Fruit fly (Drosophila melanogaster) whole organism, embryonic: ENCODE data around the gene Cpr30B.

Source experiments
- BEAF-32 ChIP-seq: fragments of 200-800 bp; sonication (Bioruptor generic); optimal IDR thresholded peaks from 3 replicates; lab custom pipeline; 2017; ENCODE audit warnings: missing biosample characterization, missing genetic modification characterization, mild to moderate bottlenecking, moderate library complexity, missing genetic modification reagents
- CG10147 ChIP-seq: fragments of 200-800 bp; sonication (Bioruptor generic); optimal IDR thresholded peaks from 2 replicates; lab custom pipeline; 2019; ENCODE audit warnings: missing biosample characterization, mild to moderate bottlenecking, missing genetic modification characterization, moderate library complexity
- CG10543 ChIP-seq: fragments of 200-800 bp; sonication (Bioruptor generic); optimal IDR thresholded peaks from 3 replicates; lab custom pipeline; 2017; ENCODE audit warnings: missing biosample characterization, mild to moderate bottlenecking, missing genetic modification characterization, moderate library complexity
- CG14441 ChIP-seq: fragments of 200-800 bp; sonication (Bioruptor generic); IDR thresholded peaks from 2 replicates; pipeline ENCODE4 v1.3.6; 2022; ENCODE audit warnings: missing biosample characterization, missing genetic modification characterization
- CG15696 ChIP-seq: fragments of 200-800 bp; sonication (Bioruptor generic); optimal IDR thresholded peaks from 2 replicates; lab custom pipeline; 2019; ENCODE audit warnings: missing biosample characterization, mild to moderate bottlenecking, missing genetic modification characterization, moderate library complexity
- CG17186 ChIP-seq: fragments of 200-800 bp; sonication (Bioruptor generic); optimal IDR thresholded peaks from 3 replicates; lab custom pipeline; 2017; ENCODE audit warnings: missing biosample characterization, missing genetic modification reagents, missing genetic modification characterization
- CG17802 ChIP-seq: fragments of 200-800 bp; sonication (Bioruptor generic); optimal IDR thresholded peaks from 2 replicates; lab custom pipeline; 2018; ENCODE audit warnings: missing biosample characterization, mild to moderate bottlenecking, missing genetic modification characterization, moderate library complexity
- CG17912 ChIP-seq: fragments of 200-800 bp; sonication (Bioruptor generic); optimal IDR thresholded peaks from 2 replicates; lab custom pipeline; 2018; ENCODE audit warnings: missing biosample characterization, mild to moderate bottlenecking, missing genetic modification characterization
- CG2129 ChIP-seq: fragments of 200-800 bp; sonication (Bioruptor generic); IDR thresholded peaks from 2 replicates; pipeline ENCODE4 v1.3.6; 2022; ENCODE audit warnings: missing biosample characterization, missing genetic modification characterization; ENCODE audit not compliant: partially characterized antibody
- CG30020 ChIP-seq: fragments of 200-800 bp; optimal IDR thresholded peaks from 2 replicates; lab custom pipeline; 2019; ENCODE audit warnings: missing biosample characterization, mild to moderate bottlenecking, missing genetic modification characterization, moderate library complexity
- CG43689 ChIP-seq: fragments of 200-800 bp; sonication (Bioruptor generic); IDR thresholded peaks from 2 replicates; pipeline ENCODE4 v1.3.6; 2022; ENCODE audit warnings: missing biosample characterization, missing genetic modification characterization
- CG5245 ChIP-seq: fragments of 200-800 bp; sonication (Bioruptor generic); optimal IDR thresholded peaks from 3 replicates; lab custom pipeline; 2016; ENCODE audit warnings: missing biosample characterization, missing genetic modification characterization
- CG7745 ChIP-seq: fragments of 200-800 bp; sonication (Bioruptor generic); optimal IDR thresholded peaks from 2 replicates; lab custom pipeline; 2018; ENCODE audit warnings: missing biosample characterization, mild to moderate bottlenecking, missing genetic modification characterization, moderate library complexity
- CG9215 ChIP-seq: fragments of 200-800 bp; sonication (Bioruptor generic); IDR thresholded peaks from 2 replicates; pipeline ENCODE4 v1.3.6; 2022; ENCODE audit warnings: missing biosample characterization, missing genetic modification characterization
- CG9609 ChIP-seq: fragments of 200-800 bp; sonication (Bioruptor generic); optimal IDR thresholded peaks from 3 replicates; lab custom pipeline; 2016; ENCODE audit warnings: missing biosample characterization, missing genetic modification characterization
- CG9817 ChIP-seq: fragments of 200-800 bp; sonication (Bioruptor generic); optimal IDR thresholded peaks from 2 replicates; lab custom pipeline; 2018; ENCODE audit warnings: missing biosample characterization, mild to moderate bottlenecking, missing genetic modification characterization, moderate library complexity
- D19A ChIP-seq: fragments of 200-800 bp; optimal IDR thresholded peaks from 3 replicates; lab custom pipeline; 2019; ENCODE audit warnings: missing biosample characterization, mild to moderate bottlenecking, missing genetic modification characterization, moderate library complexity
- Drgx ChIP-seq: fragments of 200-800 bp; sonication (Bioruptor generic); IDR thresholded peaks from 2 replicates; pipeline ENCODE4 v1.3.6; 2022; ENCODE audit warnings: missing biosample characterization, missing genetic modification characterization
- E2f2 ChIP-seq: fragments of 200-800 bp; sonication (Bioruptor generic); IDR thresholded peaks from 2 replicates; pipeline ENCODE4 v1.3.6; 2022; ENCODE audit warnings: missing biosample characterization, missing genetic modification characterization
- Hr3 ChIP-seq: fragments of 200-800 bp; sonication (Bioruptor generic); optimal IDR thresholded peaks from 3 replicates; lab custom pipeline; 2016; ENCODE audit warnings: missing biosample characterization, missing genetic modification characterization
- Lpt ChIP-seq: fragments of >200 bp; optimal IDR thresholded peaks from 2 replicates; lab custom pipeline; 2018; ENCODE audit warnings: missing biosample characterization, missing genetic modification characterization
- MESR4 ChIP-seq: fragments of 200-800 bp; sonication (Bioruptor generic); optimal IDR thresholded peaks from 2 replicates; lab custom pipeline; 2018; ENCODE audit warnings: missing biosample characterization, mild to moderate bottlenecking, missing genetic modification characterization, moderate library complexity
- Max ChIP-seq: fragments of 200-800 bp; sonication (Bioruptor generic); optimal IDR thresholded peaks from 2 replicates; lab custom pipeline; 2016; ENCODE audit warnings: missing biosample characterization, mild to moderate bottlenecking, missing genetic modification characterization
- Opbp ChIP-seq: fragments of 200-800 bp; sonication (Bioruptor generic); IDR thresholded peaks from 3 replicates; pipeline ENCODE4 v1.3.6; 2022; ENCODE audit warnings: missing biosample characterization, missing genetic modification characterization; ENCODE audit not compliant: partially characterized antibody
- Optix ChIP-seq: fragments of 200-800 bp; sonication (Bioruptor generic); IDR thresholded peaks from 3 replicates; pipeline ENCODE4 v1.3.6; 2022; ENCODE audit warnings: missing biosample characterization, missing genetic modification characterization
- Ptx1 ChIP-seq: fragments of 200-800 bp; sonication (Bioruptor generic); IDR thresholded peaks from 2 replicates; pipeline ENCODE4 v1.3.6; 2022; ENCODE audit warnings: missing biosample characterization, missing genetic modification characterization
- Side ChIP-seq: fragments of 200-800 bp; sonication (Bioruptor generic); optimal IDR thresholded peaks from 2 replicates; lab custom pipeline; 2016; ENCODE audit warnings: missing biosample characterization, missing genetic modification characterization
- amos ChIP-seq: fragments of 200-800 bp; sonication (Bioruptor generic); IDR thresholded peaks from 2 replicates; pipeline ENCODE4 v1.3.6; 2022; ENCODE audit warnings: missing biosample characterization, missing genetic modification characterization; ENCODE audit not compliant: partially characterized antibody
- btn ChIP-seq: fragments of 200-800 bp; sonication (Bioruptor generic); optimal IDR thresholded peaks from 2 replicates; lab custom pipeline; 2016; ENCODE audit warnings: missing biosample characterization, missing genetic modification characterization
- cas ChIP-seq: fragments of 200-800 bp; sonication (Bioruptor generic); IDR thresholded peaks from 2 replicates; pipeline ENCODE4 v1.3.6; 2022; ENCODE audit warnings: missing biosample characterization, missing genetic modification characterization
- da ChIP-seq: fragments of 200-800 bp; sonication (Bioruptor generic); optimal IDR thresholded peaks from 2 replicates; lab custom pipeline; 2016; ENCODE audit warnings: missing biosample characterization, missing genetic modification characterization
- dan ChIP-seq: fragments of 200-800 bp; sonication (Bioruptor generic); IDR thresholded peaks from 2 replicates; pipeline ENCODE4 v1.3.6; 2022; ENCODE audit warnings: missing biosample characterization, missing genetic modification characterization
- dati ChIP-seq: fragments of 200-800 bp; sonication (Bioruptor generic); IDR thresholded peaks from 2 replicates; pipeline ENCODE4 v1.3.6; 2022; ENCODE audit warnings: missing biosample characterization, missing genetic modification characterization
- esg ChIP-seq: fragments of 200-800 bp; sonication (Bioruptor generic); conservative IDR thresholded peaks from 2 replicates; pipeline ENCODE4 v1.3.6; 2022; ENCODE audit warnings: missing biosample characterization, missing genetic modification characterization
- eve ChIP-seq, 2 experiments: fragments of >200 bp; optimal IDR thresholded peaks; 2 replicates each; lab custom pipeline; 2017; ENCODE audit warnings: missing biosample characterization in 2 of 2, missing genetic modification characterization in 2 of 2
- gcm ChIP-seq: fragments of 200-800 bp; sonication (Bioruptor generic); optimal IDR thresholded peaks from 2 replicates; lab custom pipeline; 2019; ENCODE audit warnings: missing biosample characterization, mild to moderate bottlenecking, missing genetic modification characterization, moderate library complexity
- grau ChIP-seq: fragments of 200-800 bp; optimal IDR thresholded peaks from 3 replicates; lab custom pipeline; 2019; ENCODE audit warnings: missing biosample characterization, mild to moderate bottlenecking, missing genetic modification characterization, moderate library complexity
- grn ChIP-seq: fragments of 200-800 bp; sonication (Bioruptor generic); optimal IDR thresholded peaks from 3 replicates; lab custom pipeline; 2017; ENCODE audit warnings: missing biosample characterization, missing genetic modification characterization
- gsb ChIP-seq: fragments of 200-800 bp; sonication (Bioruptor generic); IDR thresholded peaks from 2 replicates; pipeline ENCODE4 v1.3.6; 2022; ENCODE audit warnings: missing biosample characterization, missing genetic modification characterization
- hb ChIP-seq: fragments of 200-800 bp; sonication (Bioruptor generic); IDR thresholded peaks from 3 replicates; pipeline ENCODE4 v1.3.6; 2022; ENCODE audit warnings: missing biosample characterization, missing genetic modification characterization; ENCODE audit not compliant: partially characterized antibody
- her ChIP-seq: fragments of 200-800 bp; sonication (Bioruptor generic); optimal IDR thresholded peaks from 2 replicates; lab custom pipeline; 2016; ENCODE audit warnings: missing biosample characterization, missing genetic modification characterization
- kah ChIP-seq: fragments of 200-800 bp; sonication (Bioruptor generic); optimal IDR thresholded peaks from 2 replicates; lab custom pipeline; 2018; ENCODE audit warnings: missing biosample characterization, mild to moderate bottlenecking, missing genetic modification characterization
- mirr ChIP-seq: fragments of 200-800 bp; sonication (Bioruptor generic); optimal IDR thresholded peaks from 3 replicates; lab custom pipeline; 2018; ENCODE audit warnings: missing biosample characterization, mild to moderate bottlenecking, missing genetic modification characterization
- otp ChIP-seq: fragments of 200-800 bp; sonication (Bioruptor generic); IDR thresholded peaks from 3 replicates; pipeline ENCODE4, ENCODE4 v1.3.6; 2022; ENCODE audit warnings: missing biosample characterization, missing genetic modification characterization
- psq ChIP-seq: fragments of 200-800 bp; sonication (Bioruptor generic); optimal IDR thresholded peaks from 2 replicates; lab custom pipeline; 2017; ENCODE audit warnings: missing biosample characterization, missing genetic modification characterization
- sc ChIP-seq, 3 experiments: fragments of >200 bp in 2 of 3; fragments of 200-800 bp in 1 of 3; sonication (Bioruptor generic) in 1 of 3; optimal IDR thresholded peaks; 2 replicates in 2 of 3; 3 replicates in 1 of 3; lab custom pipeline; 2017; ENCODE audit warnings: mild to moderate bottlenecking in 1 of 3, missing biosample characterization in 1 of 3, missing genetic modification characterization in 1 of 3, missing genetic modification reagents in 1 of 3
- slp2 ChIP-seq: fragments of 200-800 bp; sonication (Bioruptor generic); optimal IDR thresholded peaks from 2 replicates; lab custom pipeline; 2016; ENCODE audit warnings: missing biosample characterization, missing genetic modification characterization
- sna ChIP-seq: fragments of 200-800 bp; sonication (Bioruptor generic); IDR thresholded peaks from 2 replicates; pipeline ENCODE4 v1.3.6; 2022; ENCODE audit warnings: missing biosample characterization, missing genetic modification characterization; ENCODE audit not compliant: partially characterized antibody
- sob ChIP-seq: fragments of 200-800 bp; sonication (Bioruptor generic); IDR thresholded peaks from 2 replicates; pipeline ENCODE4 v1.3.6; 2022; ENCODE audit warnings: missing biosample characterization, missing genetic modification characterization
- tin ChIP-seq: fragments of 200-800 bp; sonication (Bioruptor generic); optimal IDR thresholded peaks from 3 replicates; lab custom pipeline; 2016; ENCODE audit warnings: missing biosample characterization, missing genetic modification characterization

Gene Cpr30B

DNA sequence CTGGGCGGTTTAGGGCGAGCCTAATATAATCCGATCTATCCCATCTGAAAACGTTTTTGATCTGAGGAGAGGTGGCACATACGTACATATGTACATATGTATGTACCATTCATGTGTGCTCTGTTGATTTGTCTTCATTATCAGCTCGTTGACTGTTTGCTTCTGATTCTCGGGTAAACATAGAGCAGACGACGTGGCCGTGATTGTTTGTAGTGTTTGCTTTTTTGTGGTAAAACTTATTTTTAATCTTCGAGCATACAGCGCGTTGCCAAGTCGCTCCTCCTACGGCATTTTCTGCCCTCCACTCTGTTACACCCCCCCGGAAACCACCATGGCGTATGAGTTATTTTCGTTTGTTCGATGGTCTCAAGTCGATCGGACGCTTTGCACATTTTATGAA lies 17.0 kb upstream of the Cpr30B start (continued):
- peak; percentile 37 for TF ChIP-seq tin (GFP tag; lab: Kevin White, UChicago)
- TF ChIP-seq sna (GFP tag; lab: Robert Waterston, UW): no peak
- peak; percentile 75 for TF ChIP-seq kah (GFP tag; lab: Kevin White, UChicago)
- TF ChIP-seq D19A (tag; lab: Kevin White, UChicago): peak; percentile 74
- no peak for TF ChIP-seq esg (GFP tag; lab: Robert Waterston, UW)
- TF ChIP-seq CG10543: peak; percentile 98
- peak; percentile 71 for TF ChIP-seq slp2 (GFP tag; lab: Kevin White, UChicago)
- TF ChIP-seq CG9609 (GFP tag; lab: Kevin White, UChicago): peak; percentile 76
- TF ChIP-seq CG17186: peak; percentile 77
- peak; percentile 51; the same call in 1 of the 2 replicates for TF ChIP-seq Ptx1
- peak; percentile 68 for TF ChIP-seq da (GFP tag; lab: Kevin White, UChicago)
- TF ChIP-seq dati (GFP tag; lab: Robert Waterston, UW): peak; percentile 40; the same call in 1 of the 2 replicates
- TF ChIP-seq CG9215: no peak
- TF ChIP-seq CG5245 (GFP tag; lab: Kevin White, UChicago): peak; percentile 69
- no peak for TF ChIP-seq amos
- TF ChIP-seq eve (GFP tag; optimal IDR thresholded peaks at IDR 0.05; lab: Kevin White, UChicago): peak in 1 of 2 experiments; percentile 65
- peak; percentile 59 for TF ChIP-seq CG9817 (tag; lab: Kevin White, UChicago)
- TF ChIP-seq otp (GFP tag; lab: Robert Waterston, UW): peak; percentile 93
- TF ChIP-seq CG30020 (tag; lab: Kevin White, UChicago): no peak
- TF ChIP-seq hb (GFP tag; lab: Robert Waterston, UW): no peak
- TF ChIP-seq Side (GFP tag; lab: Kevin White, UChicago): peak; percentile 88
- peak; percentile 92 for TF ChIP-seq grn (GFP tag; lab: Kevin White, UChicago)
- TF ChIP-seq CG7745: peak; percentile 94
- no peak for TF ChIP-seq Lpt (GFP tag; lab: Kevin White, UChicago)
- no peak for TF ChIP-seq cas (GFP tag; lab: Robert Waterston, UW)
- peak; percentile 85 for TF ChIP-seq gsb (GFP tag; lab: Robert Waterston, UW)
- peak; percentile 35; the same call in 1 of the 2 replicates for TF ChIP-seq Drgx (GFP tag; lab: Robert Waterston, UW)
- TF ChIP-seq E2f2 (GFP tag; lab: Robert Waterston, UW): peak; percentile 71
- TF ChIP-seq Hr3 (GFP tag; lab: Kevin White, UChicago): peak; percentile 51
- TF ChIP-seq CG17802: peak; percentile 44
- peak; percentile 72 for TF ChIP-seq CG10147 (GFP tag; lab: Kevin White, UChicago)
- TF ChIP-seq grau (tag; lab: Kevin White, UChicago): peak; percentile 69
- TF ChIP-seq sc (optimal IDR thresholded peaks at IDR 0.05; lab: Kevin White, UChicago): no peak
- TF ChIP-seq sc (GFP tag; optimal IDR thresholded peaks at IDR 0.05; lab: Kevin White, UChicago): peak; percentile 90
- peak; percentile 47 for TF ChIP-seq MESR4
- TF ChIP-seq psq: peak; percentile 65
- no peak for TF ChIP-seq CG2129
- peak; percentile 1 for TF ChIP-seq BEAF-32
- TF ChIP-seq btn (GFP tag; lab: Kevin White, UChicago): peak; percentile 91
- TF ChIP-seq CG43689 (GFP tag; lab: Robert Waterston, UW): peak; percentile 73
- TF ChIP-seq dan (GFP tag; lab: Robert Waterston, UW): no peak
- peak; percentile 89 for TF ChIP-seq CG15696 (tag; lab: Kevin White, UChicago)
- no peak for TF ChIP-seq Opbp (GFP tag; lab: Robert Waterston, UW)
- TF ChIP-seq Optix: peak; percentile 61; the same call in 2 of the 3 replicates
- TF ChIP-seq CG14441 (GFP tag; lab: Robert Waterston, UW): peak; percentile 71
- TF ChIP-seq sob (GFP tag; lab: Robert Waterston, UW): peak; percentile 92
- TF ChIP-seq Max (GFP tag; lab: Kevin White, UChicago): peak; percentile 73
- TF ChIP-seq her (GFP tag; lab: Kevin White, UChicago): peak; percentile 91
- TF ChIP-seq mirr (GFP tag; lab: Kevin White, UChicago): peak; percentile 98
- peak; percentile 92 for TF ChIP-seq CG17912 (GFP tag; lab: Kevin White, UChicago)
- peak; percentile 85 for TF ChIP-seq gcm
